Worm (Caenorhabditis elegans): Measurements from ENCODE around the gene ndx-6.

DNA sequence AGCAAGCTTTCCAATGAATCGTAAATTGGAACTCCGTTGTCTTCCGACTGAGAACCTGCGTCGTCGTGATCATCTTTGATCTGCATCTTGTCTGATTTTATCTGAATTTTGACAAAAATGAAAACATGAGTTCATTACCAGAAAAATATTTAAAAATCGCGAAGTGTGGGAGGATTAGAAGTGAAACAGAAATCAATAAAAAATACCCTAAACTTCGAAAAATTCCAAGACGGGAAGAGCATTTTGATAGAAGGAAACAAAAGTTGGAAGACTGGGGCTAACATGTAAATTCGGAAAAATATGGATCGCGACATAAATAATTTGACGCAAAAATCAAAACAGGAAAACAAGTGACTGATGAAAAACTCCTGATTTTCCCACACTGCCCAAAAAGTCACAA is 36.0 kb upstream of the ndx-6 start, which contains the start of gene F07F6.8:
- no peak for TF ChIP-seq ama-1 (optimal IDR thresholded peaks at IDR 0.05)
- TF ChIP-seq pes-1 (GFP tag; IDR thresholded peaks at IDR 0.05), result no peak
- TF ChIP-seq flt-1 (GFP tag; IDR thresholded peaks at IDR 0.05), result no peak
- no peak for TF ChIP-seq aly-1 (tag; optimal IDR thresholded peaks at IDR 0.05)
- no peak for TF ChIP-seq sea-1 (GFP tag; conservative IDR thresholded peaks at IDR 0.05)
- TF ChIP-seq B0310.2 (tag; optimal IDR thresholded peaks at IDR 0.05), result no peak
- TF ChIP-seq F13C5.2 (tag; optimal IDR thresholded peaks at IDR 0.05), result no peak
- no peak for TF ChIP-seq tra-4 (tag; optimal IDR thresholded peaks at IDR 0.05)
- TF ChIP-seq tbx-37 (GFP tag; conservative IDR thresholded peaks at IDR 0.05), result no peak
- no peak for TF ChIP-seq hnd-1 (tag; optimal IDR thresholded peaks at IDR 0.05)
